Worm (Caenorhabditis elegans): ENCODE results near the gene W09C2.9.

Gene W09C2.9

ce11 chrIV:9632966-9633494 lies 9.9 kb upstream of the W09C2.9 start:
- TF ChIP-seq cnd-1 (tag; optimal IDR thresholded peaks at IDR 0.05), result no peak
- no peak for TF ChIP-seq nhr-237 (tag; optimal IDR thresholded peaks at IDR 0.05)
- TF ChIP-seq mep-1 (tag; optimal IDR thresholded peaks at IDR 0.05), result no peak
- TF ChIP-seq drap-1 (GFP tag; optimal IDR thresholded peaks at IDR 0.05), result no peak
- TF ChIP-seq sem-2 (GFP tag; optimal IDR thresholded peaks at IDR 0.05), result no peak
- TF ChIP-seq nhr-76 (tag; optimal IDR thresholded peaks at IDR 0.05), result no peak
- TF ChIP-seq lsy-2 (tag; optimal IDR thresholded peaks at IDR 0.05), result no peak
- TF ChIP-seq ceh-43 (GFP tag; optimal IDR thresholded peaks at IDR 0.05), result no peak

- TF ChIP-seq lin-32 (GFP tag; optimal IDR thresholded peaks at IDR 0.05), result no peak
- no peak for TF ChIP-seq mab-5 (tag; optimal IDR thresholded peaks at IDR 0.05)
Observed at ce11 chrIV:9632094-9632493, 8.9 kb upstream of the W09C2.9 start.

- TF ChIP-seq ceh-39 (tag; optimal IDR thresholded peaks at IDR 0.05), result no peak
- no peak for TF ChIP-seq lin-13 (tag; optimal IDR thresholded peaks at IDR 0.05)
- no peak for TF ChIP-seq nhr-237 (tag; optimal IDR thresholded peaks at IDR 0.05)
- TF ChIP-seq flh-1 (GFP tag; optimal IDR thresholded peaks at IDR 0.05), result no peak
- no peak for TF ChIP-seq nhr-12 (tag; optimal IDR thresholded peaks at IDR 0.05)
- TF ChIP-seq ham-2 (GFP tag; optimal IDR thresholded peaks at IDR 0.05), result no peak
- TF ChIP-seq bed-3 (GFP tag; optimal IDR thresholded peaks at IDR 0.05), result no peak
- TF ChIP-seq elt-1 (tag; optimal IDR thresholded peaks at IDR 0.05; ENCODE audit: borderline replicate concordance, insufficient read depth), result no peak
- no peak for TF ChIP-seq mab-5 (tag; optimal IDR thresholded peaks at IDR 0.05)
- no peak for TF ChIP-seq pha-4 (tag; optimal IDR thresholded peaks at IDR 0.05)
- TF ChIP-seq nhr-76 (tag; optimal IDR thresholded peaks at IDR 0.05), result no peak
- no peak for TF ChIP-seq nhr-28 (tag; optimal IDR thresholded peaks at IDR 0.05)
- no peak for TF ChIP-seq lin-32 (GFP tag; optimal IDR thresholded peaks at IDR 0.05)
- no peak for TF ChIP-seq M03D4.4 (tag; optimal IDR thresholded peaks at IDR 0.05)
Observed at ce11 chrIV:9631579-9631978, 8.4 kb upstream of the W09C2.9 start.

ce11 chrIV:9627033-9627432 lies 3.9 kb upstream of the W09C2.9 start:
- TF ChIP-seq lin-13 (tag; optimal IDR thresholded peaks at IDR 0.05) (no peak), nhr-2 (tag; optimal IDR thresholded peaks at IDR 0.05) (no peak), mep-1 (tag; optimal IDR thresholded peaks at IDR 0.05) (no peak), mab-5 (tag; optimal IDR thresholded peaks at IDR 0.05) (no peak), elt-1 (tag; optimal IDR thresholded peaks at IDR 0.05; ENCODE audit: borderline replicate concordance, insufficient read depth) (no peak), nhr-76 (tag; optimal IDR thresholded peaks at IDR 0.05) (no peak), tbx-8 (GFP tag; optimal IDR thresholded peaks at IDR 0.05) (no peak), elt-3 (tag; optimal IDR thresholded peaks at IDR 0.05) (no peak)

- no peak for TF ChIP-seq elt-3 (tag; optimal IDR thresholded peaks at IDR 0.05)
- no peak for TF ChIP-seq hlh-1 (tag; optimal IDR thresholded peaks at IDR 0.05)
- TF ChIP-seq ceh-39 (tag; optimal IDR thresholded peaks at IDR 0.05), result no peak
- TF ChIP-seq unc-62 (GFP tag; optimal IDR thresholded peaks at IDR 0.05), result no peak
- no peak for TF ChIP-seq sptf-1 (tag; optimal IDR thresholded peaks at IDR 0.05)
- TF ChIP-seq nhr-12 (tag; optimal IDR thresholded peaks at IDR 0.05), result no peak
- no peak for TF ChIP-seq lin-32 (GFP tag; optimal IDR thresholded peaks at IDR 0.05)
- no peak for TF ChIP-seq ces-1 (GFP tag; optimal IDR thresholded peaks at IDR 0.05)
- TF ChIP-seq nhr-76 (tag; optimal IDR thresholded peaks at IDR 0.05), result no peak
- no peak for TF ChIP-seq nhr-28 (tag; optimal IDR thresholded peaks at IDR 0.05)
- TF ChIP-seq M03D4.4 (tag; optimal IDR thresholded peaks at IDR 0.05), result no peak
- TF ChIP-seq unc-120 (tag; optimal IDR thresholded peaks at IDR 0.05; ENCODE audit: poor library complexity, severe bottlenecking), result no peak
- TF ChIP-seq snpc-4 (tag; optimal IDR thresholded peaks at IDR 0.05), result no peak
- TF ChIP-seq nhr-237 (tag; optimal IDR thresholded peaks at IDR 0.05), result no peak
- no peak for TF ChIP-seq bed-3 (GFP tag; optimal IDR thresholded peaks at IDR 0.05)
- TF ChIP-seq tbx-8 (GFP tag; optimal IDR thresholded peaks at IDR 0.05), result no peak
- no peak for TF ChIP-seq elt-1 (tag; optimal IDR thresholded peaks at IDR 0.05; ENCODE audit: borderline replicate concordance, insufficient read depth)
Observed at ce11 chrIV:9625829-9626228, 2.7 kb upstream of the W09C2.9 start.

- no peak for TF ChIP-seq flh-1 (GFP tag; optimal IDR thresholded peaks at IDR 0.05)
- TF ChIP-seq mep-1 (tag; optimal IDR thresholded peaks at IDR 0.05), result no peak
- no peak for TF ChIP-seq ham-2 (GFP tag; optimal IDR thresholded peaks at IDR 0.05)
- TF ChIP-seq ceh-83 (GFP tag; optimal IDR thresholded peaks at IDR 0.05), result no peak
- no peak for TF ChIP-seq lsy-2 (tag; optimal IDR thresholded peaks at IDR 0.05)
- TF ChIP-seq pha-4 (tag; optimal IDR thresholded peaks at IDR 0.05), result no peak
- no peak for TF ChIP-seq zip-8 (tag; optimal IDR thresholded peaks at IDR 0.05)
- no peak for TF ChIP-seq M03D4.4 (tag; optimal IDR thresholded peaks at IDR 0.05)
- no peak for TF ChIP-seq ztf-11 (tag; optimal IDR thresholded peaks at IDR 0.05)
- TF ChIP-seq unc-39 (tag; optimal IDR thresholded peaks at IDR 0.05), result no peak
- TF ChIP-seq ceh-43 (GFP tag; optimal IDR thresholded peaks at IDR 0.05), result no peak
- TF ChIP-seq bed-3 (GFP tag; optimal IDR thresholded peaks at IDR 0.05), result no peak
- no peak for TF ChIP-seq blmp-1 (tag; optimal IDR thresholded peaks at IDR 0.05)
- TF ChIP-seq sptf-1 (tag; optimal IDR thresholded peaks at IDR 0.05), result no peak
- TF ChIP-seq snpc-4 (tag; optimal IDR thresholded peaks at IDR 0.05), result no peak
- no peak for TF ChIP-seq sem-2 (GFP tag; optimal IDR thresholded peaks at IDR 0.05)
- no peak for TF ChIP-seq elt-1 (tag; optimal IDR thresholded peaks at IDR 0.05; ENCODE audit: borderline replicate concordance, insufficient read depth)
- TF ChIP-seq mls-2 (tag; optimal IDR thresholded peaks at IDR 0.05), result no peak
- TF ChIP-seq cnd-1 (tag; optimal IDR thresholded peaks at IDR 0.05), result no peak
Observed at ce11 chrIV:9624977-9625376, 1.8 kb upstream of the W09C2.9 start, which contains the start of gene W09C2.10. Gene W09C2.10 (minus strand): TSS chrIV:9625077.

Measured in whole organism, mixed stage, embryonic.